Worm (Caenorhabditis elegans): Measurements from ENCODE around the gene plk-3.
A peak's percentile ranks its signal among the peaks of the same experiment; 100 is the strongest.

Gene plk-3

ce11 chrIV:7487554-7488456, 14.8 kb upstream of the plk-3 start, which contains the start of the genes his-60 and his-59:
Gene his-60, minus strand, starts transcription at chrIV:7487992.
Gene his-59, plus strand, starts transcription at chrIV:7488249.
- peak; percentile 0 for TF ChIP-seq ceh-6 (GFP tag; optimal IDR thresholded peaks at IDR 0.05)
- peak; percentile 33 for TF ChIP-seq nfya-1 (tag; optimal IDR thresholded peaks at IDR 0.05)
- TF ChIP-seq ztf-16 (tag; optimal IDR thresholded peaks at IDR 0.05): peak; percentile 16
- no peak for TF ChIP-seq zip-5 (tag; optimal IDR thresholded peaks at IDR 0.05)
- no peak for TF ChIP-seq mec-3 (tag; optimal IDR thresholded peaks at IDR 0.05; ENCODE audit: borderline replicate concordance)
- TF ChIP-seq C38D4.7 (GFP tag; optimal IDR thresholded peaks at IDR 0.05): no peak
- TF ChIP-seq tbx-7 (tag; optimal IDR thresholded peaks at IDR 0.05): peak; percentile 19
- peak; percentile 24 for TF ChIP-seq ceh-22 (tag; optimal IDR thresholded peaks at IDR 0.05)
- TF ChIP-seq sdc-2 (tag; optimal IDR thresholded peaks at IDR 0.05): peak; percentile 57
- TF ChIP-seq pax-1 (tag; optimal IDR thresholded peaks at IDR 0.05): no peak
- peak; percentile 25 for TF ChIP-seq hlh-30 (tag; optimal IDR thresholded peaks at IDR 0.05; ENCODE audit: insufficient read depth)
- TF ChIP-seq ama-1 (optimal IDR thresholded peaks at IDR 0.05): peak; percentile 90
- no peak for TF ChIP-seq pag-3 (tag; optimal IDR thresholded peaks at IDR 0.05; ENCODE audit: borderline replicate concordance)
- peak; percentile 77 for TF ChIP-seq ceh-34 (tag; optimal IDR thresholded peaks at IDR 0.05)
- TF ChIP-seq sox-2 (GFP tag; IDR thresholded peaks at IDR 0.05): no peak
- TF ChIP-seq pat-9 (tag; optimal IDR thresholded peaks at IDR 0.05): no peak
- peak; percentile 83 for TF ChIP-seq ref-2 (tag; optimal IDR thresholded peaks at IDR 0.05)
- TF ChIP-seq pros-1 (tag; optimal IDR thresholded peaks at IDR 0.05): peak; percentile 31
- peak; percentile 76 for TF ChIP-seq tbx-2 (tag; optimal IDR thresholded peaks at IDR 0.05)
- peak; percentile 77 for TF ChIP-seq ceh-31 (tag; optimal IDR thresholded peaks at IDR 0.05)
- peak; percentile 16 for TF ChIP-seq elt-2 (tag; optimal IDR thresholded peaks at IDR 0.05)

ce11 chrIV:7486201-7486947, 13.4 kb upstream of the plk-3 start, which contains the start of the genes his-61 and his-62:
Gene his-61, minus strand, starts transcription at chrIV:7486217.
Gene his-62, plus strand, starts transcription at chrIV:7486545.
- TF ChIP-seq Y22D7AL.16 (tag; optimal IDR thresholded peaks at IDR 0.05) (no peak), fkh-6 (tag; optimal IDR thresholded peaks at IDR 0.05) (no peak), C08G9.2 (tag; optimal IDR thresholded peaks at IDR 0.05) (peak; percentile 57), tbx-7 (tag; optimal IDR thresholded peaks at IDR 0.05) (peak; percentile 69), lin-11 (tag; optimal IDR thresholded peaks at IDR 0.05) (no peak), madf-2 (tag; optimal IDR thresholded peaks at IDR 0.05) (peak; percentile 46), ceh-22 (tag; optimal IDR thresholded peaks at IDR 0.05) (no peak), dmd-4 (tag; optimal IDR thresholded peaks at IDR 0.05; ENCODE audit: borderline replicate concordance) (peak; percentile 39), zip-5 (tag; optimal IDR thresholded peaks at IDR 0.05) (no peak), pha-2 (tag; optimal IDR thresholded peaks at IDR 0.05) (no peak), syd-9 (tag; optimal IDR thresholded peaks at IDR 0.05) (peak; percentile 2), ceh-14 (tag; optimal IDR thresholded peaks at IDR 0.05) (peak; percentile 38), fax-1 (tag; optimal IDR thresholded peaks at IDR 0.05) (no peak), nhr-232 (tag; optimal IDR thresholded peaks at IDR 0.05) (no peak), ttx-3 (tag; optimal IDR thresholded peaks at IDR 0.05) (no peak), ceh-48 (tag; optimal IDR thresholded peaks at IDR 0.05) (no peak), sox-2 (GFP tag; IDR thresholded peaks at IDR 0.05) (peak; percentile 90), che-1 (tag; optimal IDR thresholded peaks at IDR 0.05) (no peak), ceh-45 (GFP tag; IDR thresholded peaks at IDR 0.05) (peak; percentile 66; the same call in 1 of the 2 replicates), ref-2 (tag; optimal IDR thresholded peaks at IDR 0.05) (peak; percentile 67), pat-9 (tag; optimal IDR thresholded peaks at IDR 0.05) (no peak), ceh-34 (tag; optimal IDR thresholded peaks at IDR 0.05) (peak; percentile 94), ets-4 (tag; optimal IDR thresholded peaks at IDR 0.05) (peak; percentile 61), ceh-6 (GFP tag; optimal IDR thresholded peaks at IDR 0.05) (peak; percentile 15), pax-1 (tag; optimal IDR thresholded peaks at IDR 0.05) (peak; percentile 89), eyg-1 (tag; optimal IDR thresholded peaks at IDR 0.05) (no peak), elt-4 (tag; optimal IDR thresholded peaks at IDR 0.05) (no peak), fkh-10 (GFP tag; optimal IDR thresholded peaks at IDR 0.05) (no peak), T23F11.4 (GFP tag; optimal IDR thresholded peaks at IDR 0.05) (no peak), hlh-30 (tag; optimal IDR thresholded peaks at IDR 0.05; ENCODE audit: insufficient read depth) (no peak), lim-6 (tag; optimal IDR thresholded peaks at IDR 0.05) (no peak), pag-3 (tag; optimal IDR thresholded peaks at IDR 0.05; ENCODE audit: borderline replicate concordance) (no peak), ceh-19 (GFP tag; optimal IDR thresholded peaks at IDR 0.05) (peak; percentile 40), K09A11.1 (tag; optimal IDR thresholded peaks at IDR 0.05; ENCODE audit: insufficient read depth) (no peak), sdc-2 (tag; optimal IDR thresholded peaks at IDR 0.05) (peak; percentile 50), hlh-15 (tag; optimal IDR thresholded peaks at IDR 0.05) (no peak)

Data from whole organism, late embryonic.